Worm (Caenorhabditis elegans) whole organism, early embryonic: Measurements from ENCODE around the gene nrsn-1.

Experiments
- B0310.2 ChIP-seq: sonication (generic microtip); optimal IDR thresholded peaks from 2 replicates; lab custom pipeline; 2016; ENCODE audit warnings: mild to moderate bottlenecking, missing genetic modification characterization, missing compliant biosample characterization
- aly-1 ChIP-seq: sonication (generic microtip); optimal IDR thresholded peaks from 2 replicates; lab custom pipeline; 2016; ENCODE audit warnings: missing genetic modification characterization, missing compliant biosample characterization
- ama-1 ChIP-seq: fragments of 150-350 bp; optimal IDR thresholded peaks from 2 replicates; lab custom pipeline; 2014
- ceh-13 ChIP-seq: fragments of 200-800 bp; sonication (Bioruptor generic); optimal IDR thresholded peaks from 2 replicates; lab custom pipeline; 2018; ENCODE audit warnings: mild to moderate bottlenecking, missing genetic modification characterization, missing compliant biosample characterization
- ceh-36 ChIP-seq: sonication (generic microtip); optimal IDR thresholded peaks from 2 replicates; lab custom pipeline; 2016; ENCODE audit warnings: missing genetic modification characterization, inconsistent platforms, missing compliant biosample characterization
- ets-7 ChIP-seq: sonication (generic microtip); optimal IDR thresholded peaks from 2 replicates; lab custom pipeline; 2016; ENCODE audit warnings: missing genotype, missing genetic modification characterization, missing compliant biosample characterization
- flt-1 ChIP-seq: fragments of 200-800 bp; sonication (Bioruptor generic); IDR thresholded peaks from 2 replicates; pipeline ENCODE4 v1.3.6; 2022; ENCODE audit warnings: missing genetic modification characterization, missing compliant biosample characterization
- pes-1 ChIP-seq: fragments of 200-800 bp; sonication (Bioruptor generic); IDR thresholded peaks from 2 replicates; pipeline ENCODE4 v1.3.6; 2022; ENCODE audit warnings: missing genetic modification reagents, missing genetic modification characterization, missing compliant biosample characterization
- tbx-37 ChIP-seq: fragments of 200-800 bp; sonication (Bioruptor generic); conservative IDR thresholded peaks from 2 replicates; pipeline ENCODE4 v1.3.6; 2022; ENCODE audit warnings: missing genetic modification reagents, missing genetic modification characterization, missing compliant biosample characterization

DNA sequence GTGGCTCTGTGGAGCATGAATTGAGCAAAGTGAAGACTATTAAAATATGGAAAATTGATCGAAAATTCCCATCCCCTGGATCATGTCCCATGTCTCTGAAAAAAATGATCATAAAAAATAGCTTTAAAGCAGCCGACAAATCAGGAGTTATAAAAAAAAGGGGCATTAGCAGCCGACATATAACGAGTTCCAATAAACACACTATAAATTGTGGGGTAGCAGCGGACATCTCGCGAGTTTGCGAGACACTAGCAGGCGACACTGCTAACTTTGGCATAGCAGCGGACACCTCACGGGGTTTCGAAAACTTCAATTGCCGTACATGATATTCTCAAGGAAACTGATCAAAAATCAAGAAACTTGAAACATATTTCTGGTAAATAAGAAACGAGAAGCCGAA is 23.5 kb upstream of the nrsn-1 start, which contains the start of gene hpo-36:
- TF ChIP-seq B0310.2 (tag; lab: Kevin White, UChicago), result no peak
- TF ChIP-seq flt-1, result no peak
- no peak for TF ChIP-seq ceh-13 (GFP tag; lab: Kevin White, UChicago)
- no peak for TF ChIP-seq tbx-37 (GFP tag; lab: Robert Waterston, UW)
- no peak for TF ChIP-seq ama-1
- no peak for TF ChIP-seq aly-1
- no peak for TF ChIP-seq ets-7 (tag; lab: Kevin White, UChicago)
- no peak for TF ChIP-seq ceh-36 (tag; lab: Kevin White, UChicago)
- TF ChIP-seq pes-1 (GFP tag; lab: Robert Waterston, UW), result no peak
